Fruit fly (Drosophila melanogaster) whole organism, pupa: ENCODE measurements around the gene CG11504.

ENCODE experiments used
- CG13204 ChIP-seq: fragments of 200-800 bp; sonication (Bioruptor generic); optimal IDR thresholded peaks from 2 replicates; lab custom pipeline; 2018; ENCODE audit warnings: missing biosample characterization, mild to moderate bottlenecking, missing genetic modification characterization, moderate library complexity
- CG14655 ChIP-seq: fragments of 200-800 bp; sonication (Bioruptor generic); optimal IDR thresholded peaks from 3 replicates; lab custom pipeline; 2017; ENCODE audit warnings: mild to moderate bottlenecking, missing biosample characterization, missing genetic modification reagents, missing genetic modification characterization
- CG32121 ChIP-seq: fragments of 200-800 bp; sonication (Bioruptor generic); IDR thresholded peaks from 2 replicates; pipeline ENCODE4 v1.3.6; 2022; ENCODE audit warnings: missing biosample characterization, missing genetic modification characterization
- CG4496 ChIP-seq: fragments of 200-800 bp; sonication (Bioruptor generic); IDR thresholded peaks from 3 replicates; pipeline ENCODE4 v1.3.6; 2022; ENCODE audit warnings: missing biosample characterization, missing genetic modification characterization
- CG8159 ChIP-seq: fragments of 200-800 bp; sonication (Bioruptor generic); optimal IDR thresholded peaks from 3 replicates; lab custom pipeline; 2018; ENCODE audit warnings: missing biosample characterization, mild to moderate bottlenecking, missing genetic modification characterization, moderate library complexity
- CG8301 ChIP-seq: fragments of 200-800 bp; sonication (Bioruptor generic); optimal IDR thresholded peaks from 2 replicates; lab custom pipeline; 2018; ENCODE audit warnings: missing biosample characterization, mild to moderate bottlenecking, missing genetic modification characterization
- CG9948 ChIP-seq: fragments of 200-800 bp; sonication (Bioruptor generic); optimal IDR thresholded peaks from 2 replicates; lab custom pipeline; 2018; ENCODE audit warnings: missing biosample characterization, mild to moderate bottlenecking, missing genetic modification characterization, moderate library complexity
- EcR ChIP-seq: fragments of 200-800 bp; sonication (Bioruptor generic); optimal IDR thresholded peaks from 3 replicates; lab custom pipeline; 2019; ENCODE audit warnings: missing biosample characterization, missing genetic modification characterization, mild to moderate bottlenecking, moderate library complexity, missing genetic modification reagents
- Pif1B ChIP-seq: fragments of 200-800 bp; sonication (Bioruptor generic); optimal IDR thresholded peaks from 3 replicates; lab custom pipeline; 2016; ENCODE audit warnings: missing biosample characterization, missing genetic modification characterization

DNA sequence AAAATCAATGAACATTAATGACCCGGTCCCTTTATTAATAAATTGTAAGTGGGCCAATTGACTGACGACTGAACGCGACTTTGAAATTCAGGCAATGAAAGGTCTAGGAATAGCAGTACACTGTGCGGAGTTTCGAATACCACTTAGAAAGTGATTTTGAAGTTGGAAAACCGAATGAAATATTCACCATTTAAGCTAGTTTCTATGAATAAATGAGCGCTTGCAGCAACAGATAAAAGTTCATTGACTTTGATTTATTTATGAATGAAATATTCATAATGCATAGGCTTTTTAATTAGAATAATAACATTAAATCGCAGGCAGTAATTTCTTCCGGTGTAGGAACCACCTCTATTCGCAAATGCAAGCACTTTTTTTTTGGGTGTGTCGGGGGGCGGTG is 23.3 kb downstream of the CG11504 start:
- peak; percentile 20 for TF ChIP-seq CG9948
- peak; percentile 73 for TF ChIP-seq CG32121 (GFP tag; lab: Robert Waterston, UW)
- TF ChIP-seq Pif1B (GFP tag; lab: Kevin White, UChicago), result no peak
- TF ChIP-seq EcR (GFP tag; lab: Kevin White, UChicago), result no peak
- TF ChIP-seq CG13204 (GFP tag; lab: Kevin White, UChicago), result no peak
- no peak for TF ChIP-seq CG14655 (GFP tag; lab: Kevin White, UChicago)
- TF ChIP-seq CG8159 (tag; lab: Kevin White, UChicago), result peak; percentile 27
- TF ChIP-seq CG4496, result peak; percentile 64; the same call in 2 of the 3 replicates
- TF ChIP-seq CG8301 (tag; lab: Kevin White, UChicago), result peak; percentile 44
